Worm (Caenorhabditis elegans): ENCODE data around the gene twk-23.

The twk-23 gene

DNA sequence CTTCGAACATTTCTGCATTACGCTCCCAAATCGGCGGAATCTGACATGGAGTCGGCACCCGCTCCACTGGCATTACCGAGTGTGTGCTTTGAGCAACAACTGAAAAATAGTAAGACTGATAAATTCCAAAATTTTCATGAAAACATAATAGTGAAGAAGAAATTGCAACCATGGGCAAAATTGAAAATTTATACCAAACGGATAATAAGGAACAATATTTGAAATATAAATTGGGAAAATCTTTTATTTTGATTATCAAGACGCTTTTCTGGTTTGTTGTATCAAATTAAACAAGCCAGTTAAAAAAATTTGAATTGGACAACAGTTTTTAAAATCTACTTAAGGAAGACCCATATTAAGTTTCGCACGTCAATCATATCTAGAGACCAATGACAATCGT lies 29.9 kb downstream of the twk-23 start, which contains the start of gene ZK1086.2:
Gene ZK1086.2 (minus strand): TSS at position 101 of the 400 bp plus-strand sequence.
- TF ChIP-seq klf-2 (GFP tag; conservative IDR thresholded peaks at IDR 0.05) (no peak), T22C8.4 (GFP tag; IDR thresholded peaks at IDR 0.05) (no peak), med-1 (GFP tag; optimal IDR thresholded peaks at IDR 0.05; ENCODE audit: insufficient read depth) (no peak), cog-1 (tag; optimal IDR thresholded peaks at IDR 0.05) (no peak), ztf-23 (GFP tag; IDR thresholded peaks at IDR 0.05) (no peak), ref-1 (GFP tag; conservative IDR thresholded peaks at IDR 0.05) (no peak), flt-1 (GFP tag; IDR thresholded peaks at IDR 0.05) (no peak), tab-1 (GFP tag; IDR thresholded peaks at IDR 0.05) (no peak), ztf-29 (GFP tag; IDR thresholded peaks at IDR 0.05) (no peak)

DNA sequence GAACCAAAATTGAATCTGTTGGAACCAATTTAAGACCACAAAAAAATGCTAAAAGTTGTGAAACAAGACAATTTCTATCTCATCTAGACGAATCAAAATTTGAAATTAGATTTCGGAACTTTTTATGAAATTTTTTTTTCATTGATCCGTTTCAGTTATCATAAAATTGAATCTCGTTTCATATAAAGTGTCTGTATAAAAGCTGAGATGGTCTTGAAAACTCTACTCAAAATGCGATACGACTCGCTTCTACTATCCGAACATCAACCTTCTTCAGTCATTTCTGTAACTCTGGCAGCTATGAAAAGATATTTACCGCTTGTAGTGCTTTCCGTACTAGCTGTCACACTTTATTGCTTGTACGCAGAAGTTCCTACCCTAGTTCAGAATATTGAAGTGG lies 32.9 kb downstream of the twk-23 start, which contains the start of gene ZK1086.3:
Gene ZK1086.3 (plus strand): TSS at position 301 of the 400 bp plus-strand sequence.
- no peak for TF ChIP-seq ztf-23 (GFP tag; IDR thresholded peaks at IDR 0.05)
- no peak for TF ChIP-seq ztf-29 (GFP tag; IDR thresholded peaks at IDR 0.05)

DNA sequence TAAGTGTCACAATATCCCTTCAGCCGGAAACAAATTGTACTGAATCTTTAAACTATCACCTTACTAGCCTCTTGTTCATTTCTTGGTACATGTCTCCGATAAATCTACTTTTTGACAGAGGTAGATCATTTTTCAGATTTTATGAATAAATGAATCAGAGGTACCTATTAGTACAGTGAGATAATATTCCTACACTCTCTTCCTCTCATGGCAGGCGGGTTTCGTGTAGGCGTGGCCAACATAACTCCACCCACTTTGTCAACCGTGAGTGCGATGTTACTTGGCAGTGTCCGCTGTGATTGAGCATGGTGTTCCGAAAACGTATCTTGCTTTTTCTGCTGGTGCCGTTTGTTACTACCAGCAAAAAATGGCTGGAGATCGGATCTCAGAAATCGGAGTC lies 38.1 kb downstream of the twk-23 start, which contains the start of gene F55F3.4:
Gene F55F3.4 (plus strand): TSS at position 301 of the 400 bp plus-strand sequence.
- no peak for TF ChIP-seq ref-1 (GFP tag; conservative IDR thresholded peaks at IDR 0.05)
- no peak for TF ChIP-seq ztf-29 (GFP tag; IDR thresholded peaks at IDR 0.05)
- TF ChIP-seq cog-1 (tag; optimal IDR thresholded peaks at IDR 0.05) = no peak
- TF ChIP-seq tab-1 (GFP tag; IDR thresholded peaks at IDR 0.05) = no peak
- TF ChIP-seq med-1 (GFP tag; optimal IDR thresholded peaks at IDR 0.05; ENCODE audit: insufficient read depth) = no peak
- no peak for TF ChIP-seq klf-2 (GFP tag; conservative IDR thresholded peaks at IDR 0.05)
- no peak for TF ChIP-seq flt-1 (GFP tag; IDR thresholded peaks at IDR 0.05)
- TF ChIP-seq ztf-23 (GFP tag; IDR thresholded peaks at IDR 0.05) = no peak
- no peak for TF ChIP-seq T22C8.4 (GFP tag; IDR thresholded peaks at IDR 0.05)

DNA sequence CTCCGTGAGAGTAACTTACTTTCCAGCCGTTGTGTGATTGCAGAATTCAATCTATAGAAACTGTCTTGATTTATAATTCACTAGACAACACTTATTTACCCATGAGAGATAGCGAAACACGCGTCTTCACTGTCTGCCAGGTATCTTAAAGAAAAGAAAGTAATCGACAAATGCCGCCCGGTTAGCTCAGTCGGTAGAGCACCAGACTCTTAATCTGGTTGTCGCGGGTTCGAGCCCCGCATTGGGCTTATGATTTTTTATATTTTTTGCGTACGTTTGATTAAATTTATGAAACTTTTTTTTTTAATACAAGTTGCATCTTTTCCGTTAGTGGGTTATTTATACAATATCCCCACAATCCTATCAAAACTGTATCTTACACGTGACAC lies 41.3 kb downstream of the twk-23 start:
- peak; percentile 78 for TF ChIP-seq flt-1 (GFP tag; IDR thresholded peaks at IDR 0.05)
- no peak for TF ChIP-seq med-1 (GFP tag; optimal IDR thresholded peaks at IDR 0.05; ENCODE audit: insufficient read depth)

DNA sequence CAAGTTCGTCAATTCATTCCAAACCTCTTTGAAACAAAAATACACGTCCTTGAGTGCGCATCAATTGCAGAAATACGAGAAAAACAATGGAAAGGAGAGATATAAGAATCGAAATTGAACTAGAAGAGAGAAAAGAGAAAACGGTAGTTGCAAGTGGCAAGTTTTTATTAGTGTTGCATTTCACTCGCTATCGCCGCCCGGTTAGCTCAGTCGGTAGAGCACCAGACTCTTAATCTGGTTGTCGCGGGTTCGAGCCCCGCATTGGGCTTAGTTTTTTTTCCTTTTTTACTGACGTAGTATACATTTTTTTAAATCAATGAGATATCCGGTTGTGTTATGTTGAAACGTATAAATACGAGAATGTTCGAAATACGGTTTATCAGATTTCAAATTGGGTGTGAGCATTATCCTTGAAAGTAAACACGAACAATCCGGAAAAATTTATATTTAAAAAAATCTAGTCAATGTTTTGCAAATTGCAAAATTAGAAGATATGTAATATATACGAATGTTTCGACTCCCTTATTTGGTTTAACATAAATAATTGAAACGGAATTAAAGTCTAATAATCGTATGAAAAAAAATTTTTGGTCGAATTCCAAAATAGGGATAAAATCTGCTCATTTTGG lies 41.8 kb downstream of the twk-23 start:
- TF ChIP-seq tab-1 (GFP tag; IDR thresholded peaks at IDR 0.05) (peak; percentile 49; the same call in 1 of the 2 replicates), klf-2 (GFP tag; conservative IDR thresholded peaks at IDR 0.05) (peak; percentile 69), ztf-23 (GFP tag; IDR thresholded peaks at IDR 0.05) (peak; percentile 70), cog-1 (tag; optimal IDR thresholded peaks at IDR 0.05) (no peak)

DNA sequence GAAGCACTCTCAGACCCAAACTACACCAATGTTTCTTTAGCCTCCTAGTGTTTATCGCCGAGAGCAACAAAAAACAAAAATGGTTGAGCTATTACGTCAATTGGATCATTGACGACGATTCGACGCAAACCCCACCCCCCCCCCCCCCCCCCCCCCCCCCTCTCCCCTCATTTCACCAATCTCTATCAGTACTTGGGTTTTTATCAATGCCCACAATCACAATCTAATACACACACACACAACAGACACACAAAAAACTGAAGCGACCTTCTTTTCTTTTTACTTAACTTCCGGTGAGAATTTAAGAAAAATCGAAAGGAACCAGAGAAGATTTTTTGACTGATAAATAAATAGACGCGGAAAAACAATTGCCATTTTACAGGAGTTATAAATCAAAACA lies 47.9 kb downstream of the twk-23 start:
- no peak for TF ChIP-seq ztf-29 (GFP tag; IDR thresholded peaks at IDR 0.05)
- no peak for TF ChIP-seq ref-1 (GFP tag; conservative IDR thresholded peaks at IDR 0.05)
- TF ChIP-seq T22C8.4 (GFP tag; IDR thresholded peaks at IDR 0.05) = no peak
- no peak for TF ChIP-seq med-1 (GFP tag; optimal IDR thresholded peaks at IDR 0.05; ENCODE audit: insufficient read depth)
- no peak for TF ChIP-seq cog-1 (tag; optimal IDR thresholded peaks at IDR 0.05)

DNA sequence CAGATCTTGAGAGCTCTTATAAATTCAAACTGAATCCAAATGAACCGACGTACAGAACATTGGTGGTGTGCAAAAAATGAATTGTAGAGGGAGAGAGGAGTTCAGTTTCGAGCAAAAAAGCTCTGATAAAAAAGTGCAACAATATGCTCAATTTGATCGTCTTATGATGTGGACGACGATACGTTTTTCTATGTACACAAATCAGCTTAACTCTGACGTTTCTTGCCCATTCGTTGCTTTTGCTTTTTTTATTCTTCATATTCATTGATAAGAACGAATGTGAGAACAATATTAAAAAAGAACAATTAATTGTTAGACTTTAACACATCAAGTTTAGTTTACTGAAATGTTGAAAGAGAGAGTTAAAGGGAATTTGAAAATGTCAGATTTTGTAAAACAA lies 49.2 kb downstream of the twk-23 start:
- no peak for TF ChIP-seq tab-1 (GFP tag; IDR thresholded peaks at IDR 0.05)
- TF ChIP-seq ref-1 (GFP tag; conservative IDR thresholded peaks at IDR 0.05) = no peak
- no peak for TF ChIP-seq T22C8.4 (GFP tag; IDR thresholded peaks at IDR 0.05)
- TF ChIP-seq ztf-23 (GFP tag; IDR thresholded peaks at IDR 0.05) = no peak
- TF ChIP-seq med-1 (GFP tag; optimal IDR thresholded peaks at IDR 0.05; ENCODE audit: insufficient read depth) = no peak
- TF ChIP-seq ztf-29 (GFP tag; IDR thresholded peaks at IDR 0.05) = no peak
- no peak for TF ChIP-seq klf-2 (GFP tag; conservative IDR thresholded peaks at IDR 0.05)
- TF ChIP-seq cog-1 (tag; optimal IDR thresholded peaks at IDR 0.05) = no peak

DNA sequence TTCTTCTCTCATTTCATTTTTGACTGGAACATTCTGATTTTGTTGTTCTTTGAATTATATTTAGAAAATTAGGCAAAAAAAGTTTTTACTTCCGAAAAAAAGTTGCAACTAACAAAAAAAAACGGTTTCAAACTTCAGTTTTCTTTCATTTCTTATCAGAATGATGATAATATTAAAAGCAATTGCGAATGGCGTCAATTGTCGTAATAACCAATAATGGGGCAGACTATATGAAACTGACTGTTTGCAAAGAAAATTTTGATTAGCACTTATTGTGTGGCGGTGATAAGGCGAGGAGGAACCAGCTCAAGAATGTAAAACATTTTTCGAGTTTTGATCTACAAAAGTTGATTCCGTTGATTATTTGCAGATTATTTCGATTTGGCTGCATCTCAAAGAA lies 50.6 kb downstream of the twk-23 start:
- TF ChIP-seq klf-2 (GFP tag; conservative IDR thresholded peaks at IDR 0.05) = no peak
- no peak for TF ChIP-seq ztf-23 (GFP tag; IDR thresholded peaks at IDR 0.05)
- no peak for TF ChIP-seq tab-1 (GFP tag; IDR thresholded peaks at IDR 0.05)
- no peak for TF ChIP-seq T22C8.4 (GFP tag; IDR thresholded peaks at IDR 0.05)
- no peak for TF ChIP-seq med-1 (GFP tag; optimal IDR thresholded peaks at IDR 0.05; ENCODE audit: insufficient read depth)
- TF ChIP-seq ref-1 (GFP tag; conservative IDR thresholded peaks at IDR 0.05) = no peak
- no peak for TF ChIP-seq ztf-29 (GFP tag; IDR thresholded peaks at IDR 0.05)

DNA sequence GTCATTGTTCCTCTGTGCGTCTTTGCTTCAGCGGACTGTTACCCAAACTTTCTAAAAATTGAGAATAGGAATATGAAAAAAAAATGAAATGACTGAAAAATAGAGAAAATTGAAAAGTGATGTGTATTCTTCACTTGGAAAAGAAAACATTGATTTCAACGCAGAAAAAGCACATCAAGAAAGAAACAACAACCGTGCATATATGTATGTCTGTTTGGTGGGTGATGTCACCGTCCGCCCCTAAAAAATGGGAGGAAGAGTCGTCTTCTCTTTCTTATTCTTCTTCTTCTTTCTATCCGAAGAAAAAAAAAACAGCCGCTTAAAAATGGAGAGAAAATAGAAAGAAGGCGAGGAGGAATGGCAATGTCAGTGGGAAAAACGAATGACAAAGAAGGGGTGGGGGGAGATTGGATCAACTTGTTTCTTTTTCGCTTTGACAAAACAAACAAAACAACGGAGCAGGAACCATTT lies 52.8 kb downstream of the twk-23 start, which contains the start of gene nkb-3:
Gene nkb-3 (minus strand): TSS at position 51 of the 471 bp plus-strand sequence.
- no peak for TF ChIP-seq ref-1 (GFP tag; conservative IDR thresholded peaks at IDR 0.05)

DNA sequence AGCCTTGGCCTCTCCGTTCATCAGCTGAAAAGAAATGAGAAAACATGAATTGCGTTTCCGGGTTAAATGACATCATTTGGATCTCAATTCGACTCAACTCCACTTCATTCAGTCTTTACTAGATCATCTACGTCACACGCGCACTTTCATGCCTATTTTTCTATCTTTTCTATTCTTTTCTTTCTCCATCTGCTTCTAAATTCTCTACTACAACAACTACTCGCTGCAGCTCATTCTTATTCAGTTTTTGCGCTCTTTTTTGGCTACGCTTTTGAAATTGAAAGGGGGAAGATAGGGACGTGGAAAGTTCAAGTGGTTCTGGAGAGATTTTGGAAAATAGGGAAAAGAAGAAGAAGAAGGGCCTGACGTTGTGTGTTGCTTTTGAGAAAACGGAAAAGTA lies 54.8 kb downstream of the twk-23 start:
- TF ChIP-seq ztf-23 (GFP tag; IDR thresholded peaks at IDR 0.05) (no peak), klf-2 (GFP tag; conservative IDR thresholded peaks at IDR 0.05) (no peak), cog-1 (tag; optimal IDR thresholded peaks at IDR 0.05) (no peak)
